Worm (Caenorhabditis elegans): ENCODE results near the gene F59B10.3.

F59B10.3 gene

DNA sequence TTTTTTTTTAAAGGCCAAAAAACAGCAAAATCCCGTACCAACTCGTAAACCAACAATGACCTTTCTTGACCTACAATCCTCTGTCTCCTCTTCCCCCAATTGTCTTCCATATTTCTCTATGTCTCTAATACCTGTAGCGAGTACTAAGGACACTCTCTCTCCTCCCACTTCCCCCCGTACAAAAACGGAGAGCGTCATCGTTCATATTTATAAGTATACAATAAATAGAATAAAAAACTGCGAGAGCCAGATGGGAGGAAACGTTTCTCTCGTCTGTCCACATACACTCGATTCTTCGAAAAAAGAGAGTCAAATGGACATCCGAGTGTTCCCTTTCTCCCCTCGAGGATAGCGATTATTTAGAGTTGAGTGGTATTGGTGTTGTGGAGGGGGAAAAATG, 5.6 kb upstream of the F59B10.3 start:
- TF ChIP-seq nhr-237 (tag; optimal IDR thresholded peaks at IDR 0.05) (no peak), unc-39 (tag; optimal IDR thresholded peaks at IDR 0.05) (no peak), ztf-1 (GFP tag; conservative IDR thresholded peaks at IDR 0.05) (no peak), snpc-4 (tag; optimal IDR thresholded peaks at IDR 0.05) (no peak), elt-3 (tag; optimal IDR thresholded peaks at IDR 0.05) (no peak), unc-55 (GFP tag; optimal IDR thresholded peaks at IDR 0.05) (peak; percentile 13), lin-13 (GFP tag; optimal IDR thresholded peaks at IDR 0.05) (no peak), unc-62 (GFP tag; optimal IDR thresholded peaks at IDR 0.05) (no peak), nhr-10 (tag; optimal IDR thresholded peaks at IDR 0.05) (no peak), nhr-23 (tag; optimal IDR thresholded peaks at IDR 0.05) (no peak), mbf-1 (tag; optimal IDR thresholded peaks at IDR 0.05) (no peak), F13H6.1 (tag; optimal IDR thresholded peaks at IDR 0.05) (peak; percentile 30), Y55F3AM.14 (GFP tag; optimal IDR thresholded peaks at IDR 0.05) (no peak), egl-27 (tag; optimal IDR thresholded peaks at IDR 0.05) (peak; percentile 14), lin-39 (tag; optimal IDR thresholded peaks at IDR 0.05) (no peak), alr-1 (tag; optimal IDR thresholded peaks at IDR 0.05) (no peak), sma-9 (GFP tag; optimal IDR thresholded peaks at IDR 0.05) (peak; percentile 44), sma-9 (tag; optimal IDR thresholded peaks at IDR 0.05) (no peak), dmd-4 (tag; optimal IDR thresholded peaks at IDR 0.05) (no peak), elt-1 (tag; optimal IDR thresholded peaks at IDR 0.05) (no peak), nhr-6 (tag; optimal IDR thresholded peaks at IDR 0.05) (peak; percentile 25), zag-1 (tag; optimal IDR thresholded peaks at IDR 0.05) (no peak), nhr-21 (tag; optimal IDR thresholded peaks at IDR 0.05) (no peak), nhr-25 (tag; optimal IDR thresholded peaks at IDR 0.05) (peak; percentile 3), skn-1 (tag; optimal IDR thresholded peaks at IDR 0.05) (no peak), C34F6.9 (tag; optimal IDR thresholded peaks at IDR 0.05) (peak; percentile 23), sem-4 (tag; optimal IDR thresholded peaks at IDR 0.05) (peak; percentile 0), ztf-11 (tag; optimal IDR thresholded peaks at IDR 0.05) (no peak)

ce11 chrII:10505949-10506348, 4.4 kb upstream of the F59B10.3 start:
- TF ChIP-seq nhr-25 (tag; optimal IDR thresholded peaks at IDR 0.05) = peak; percentile 1
- peak; percentile 33 for TF ChIP-seq sma-9 (GFP tag; optimal IDR thresholded peaks at IDR 0.05)
- no peak for TF ChIP-seq sma-9 (tag; optimal IDR thresholded peaks at IDR 0.05)
- TF ChIP-seq egl-27 (tag; optimal IDR thresholded peaks at IDR 0.05) = no peak
- peak; percentile 25 for TF ChIP-seq ceh-16 (tag; optimal IDR thresholded peaks at IDR 0.05)

- TF ChIP-seq lsy-2 (tag; optimal IDR thresholded peaks at IDR 0.05) (no peak), egl-27 (tag; optimal IDR thresholded peaks at IDR 0.05) (no peak), elt-1 (tag; optimal IDR thresholded peaks at IDR 0.05) (no peak), sem-4 (tag; optimal IDR thresholded peaks at IDR 0.05) (no peak), unc-55 (GFP tag; optimal IDR thresholded peaks at IDR 0.05) (no peak), sma-3 (GFP tag; optimal IDR thresholded peaks at IDR 0.05) (no peak), nhr-23 (tag; optimal IDR thresholded peaks at IDR 0.05) (no peak), nhr-12 (tag; optimal IDR thresholded peaks at IDR 0.05) (no peak), mdl-1 (tag; optimal IDR thresholded peaks at IDR 0.05) (no peak), lin-39 (tag; optimal IDR thresholded peaks at IDR 0.05) (no peak), ceh-16 (tag; optimal IDR thresholded peaks at IDR 0.05) (no peak), blmp-1 (tag; optimal IDR thresholded peaks at IDR 0.05; ENCODE audit: insufficient read depth) (no peak), ZK546.5 (tag; optimal IDR thresholded peaks at IDR 0.05) (no peak)
Observed at ce11 chrII:10507906-10508305, 2.4 kb upstream of the F59B10.3 start.

- no peak for TF ChIP-seq nhr-11 (tag; optimal IDR thresholded peaks at IDR 0.05)
- TF ChIP-seq unc-55 (GFP tag; optimal IDR thresholded peaks at IDR 0.05) = no peak
- TF ChIP-seq alr-1 (tag; optimal IDR thresholded peaks at IDR 0.05) = no peak
- no peak for TF ChIP-seq nhr-129 (tag; optimal IDR thresholded peaks at IDR 0.05)
- TF ChIP-seq fos-1 (tag; optimal IDR thresholded peaks at IDR 0.05) = no peak
- TF ChIP-seq F13H6.1 (tag; optimal IDR thresholded peaks at IDR 0.05) = no peak
- no peak for TF ChIP-seq elt-3 (tag; optimal IDR thresholded peaks at IDR 0.05)
Observed at ce11 chrII:10509746-10510145, 596 bp upstream of the F59B10.3 start, which contains the start of gene F59B10.2. F59B10.2 (minus strand) TSS chrII:10509846.

All from whole organism, L2 larva.